Fruit fly (Drosophila melanogaster): Measurements from ENCODE around the gene BORCS6.

The BORCS6 gene

dm6 chr3L:563002-563627 is 22.5 kb downstream of the BORCS6 start (continued):
- TF ChIP-seq CG10631 (GFP tag; optimal IDR thresholded peaks at IDR 0.05) (peak; percentile 30), lz (GFP tag; optimal IDR thresholded peaks at IDR 0.05) (peak; percentile 29), svp (GFP tag) (peak; percentile 83), CG4318 (GFP tag; optimal IDR thresholded peaks at IDR 0.05) (peak; percentile 63), ss (GFP tag; optimal IDR thresholded peaks at IDR 0.05) (peak in 1 of 2 experiments; percentile 24), Sox14 (GFP tag; optimal IDR thresholded peaks at IDR 0.05) (peak; percentile 46), CG11902 (GFP tag; optimal IDR thresholded peaks at IDR 0.05) (peak; percentile 50), pdm3 (GFP tag; optimal IDR thresholded peaks at IDR 0.05) (peak; percentile 66), CG10669 (GFP tag; optimal IDR thresholded peaks at IDR 0.05) (no peak), fd85E (GFP tag; optimal IDR thresholded peaks at IDR 0.05) (no peak), CG8632 (GFP tag; optimal IDR thresholded peaks at IDR 0.05) (peak; percentile 28), eg (GFP tag; IDR thresholded peaks at IDR 0.05) (peak; percentile 96), Ets21C (GFP tag; optimal IDR thresholded peaks at IDR 0.05) (no peak), CG11294 (GFP tag; IDR thresholded peaks at IDR 0.05) (peak; percentile 87), CG8319 (GFP tag; optimal IDR thresholded peaks at IDR 0.05) (peak; percentile 31), OdsH (GFP tag; optimal IDR thresholded peaks at IDR 0.05) (peak; percentile 71), CG11762 (GFP tag; optimal IDR thresholded peaks at IDR 0.05; ENCODE audit: insufficient read depth) (peak; percentile 61), CG9139 (GFP tag; optimal IDR thresholded peaks at IDR 0.05) (no peak), CG6276 (GFP tag; optimal IDR thresholded peaks at IDR 0.05) (peak; percentile 93), CG31627 (GFP tag; optimal IDR thresholded peaks at IDR 0.05) (peak; percentile 35), Lpt (GFP tag; optimal IDR thresholded peaks at IDR 0.05) (peak; percentile 71)

- TF ChIP-seq Hr39 (GFP tag; optimal IDR thresholded peaks at IDR 0.05) (peak; percentile 26), cyc (GFP tag; optimal IDR thresholded peaks at IDR 0.05) (no peak), eg (GFP tag; IDR thresholded peaks at IDR 0.05) (peak; percentile 69), CG11762 (GFP tag; optimal IDR thresholded peaks at IDR 0.05; ENCODE audit: insufficient read depth) (peak; percentile 10), CG10631 (GFP tag; optimal IDR thresholded peaks at IDR 0.05) (peak; percentile 1), Eip75B (GFP tag; optimal IDR thresholded peaks at IDR 0.05) (peak; percentile 10), CG6163 (GFP tag; IDR thresholded peaks at IDR 0.05) (peak; percentile 44; the same call in 2 of the 3 replicates), CG7368 (GFP tag; optimal IDR thresholded peaks at IDR 0.05) (no peak), CG3919 (GFP tag; optimal IDR thresholded peaks at IDR 0.05) (peak; percentile 27), CG11294 (GFP tag; IDR thresholded peaks at IDR 0.05) (0 out of 2 replicates have a peak, but pooled peaks have one; percentile 31), CG6808 (GFP tag; optimal IDR thresholded peaks at IDR 0.05) (no peak), CG6792 (GFP tag; optimal IDR thresholded peaks at IDR 0.05) (no peak), acj6 (GFP tag; optimal IDR thresholded peaks at IDR 0.05) (peak; percentile 5), CG15336 (GFP tag; IDR thresholded peaks at IDR 0.05) (peak; percentile 79), Eip93F (GFP tag; optimal IDR thresholded peaks at IDR 0.05) (no peak), dac (GFP tag; optimal IDR thresholded peaks at IDR 0.05) (no peak), Smox (GFP tag; optimal IDR thresholded peaks at IDR 0.05) (no peak), achi (GFP tag; optimal IDR thresholded peaks at IDR 0.05) (peak; percentile 44), Sox14 (GFP tag; optimal IDR thresholded peaks at IDR 0.05) (peak; percentile 61), esn (GFP tag; optimal IDR thresholded peaks at IDR 0.05) (peak; percentile 27), CG8119 (GFP tag; IDR thresholded peaks at IDR 0.05) (peak; percentile 79), CG32006 (GFP tag; optimal IDR thresholded peaks at IDR 0.05) (peak; percentile 78), Hr4 (GFP tag; optimal IDR thresholded peaks at IDR 0.05) (peak; percentile 76), net (GFP tag; optimal IDR thresholded peaks at IDR 0.05) (peak; percentile 48), pdm3 (GFP tag; optimal IDR thresholded peaks at IDR 0.05) (peak; percentile 53), CG11902 (GFP tag; optimal IDR thresholded peaks at IDR 0.05) (no peak), CG4318 (GFP tag; optimal IDR thresholded peaks at IDR 0.05) (peak; percentile 31), OdsH (GFP tag; optimal IDR thresholded peaks at IDR 0.05) (peak; percentile 47)
Observed at dm6 chr3L:563951-564350, 23.3 kb downstream of the BORCS6 start.
